Fruit fly (Drosophila melanogaster): ENCODE measurements around the gene Or2a.

Or2a gene

dm6 chrX:2296230-2297044 lies 50.4 kb downstream of the Or2a start (continued):
- TF ChIP-seq CG33557 (GFP tag; optimal IDR thresholded peaks at IDR 0.05) (peak; percentile 91), NFAT (GFP tag; IDR thresholded peaks at IDR 0.05) (peak; percentile 55; the same call in 1 of the 2 replicates), C15 (GFP tag; IDR thresholded peaks at IDR 0.05) (peak; percentile 54; the same call in 1 of the 3 replicates), unpg (GFP tag; optimal IDR thresholded peaks at IDR 0.05) (peak; percentile 87), MBD-R2 (GFP tag; IDR thresholded peaks at IDR 0.05) (0 out of 2 replicates have a peak, but pooled peaks have one; percentile 43), tin (GFP tag; optimal IDR thresholded peaks at IDR 0.05) (peak; percentile 89), Sin3A (optimal IDR thresholded peaks at IDR 0.05) (no peak), Med (GFP tag) (peak; percentile 98), dimm (GFP tag; IDR thresholded peaks at IDR 0.05) (peak; percentile 47; the same call in 1 of the 2 replicates), CG16813 (GFP tag; IDR thresholded peaks at IDR 0.05; ENCODE audit: partially characterized antibody) (no peak), CG15479 (GFP tag; optimal IDR thresholded peaks at IDR 0.05) (no peak), dati (GFP tag; IDR thresholded peaks at IDR 0.05) (no peak), kni (GFP tag; optimal IDR thresholded peaks at IDR 0.05) (peak; percentile 83), H2.0 (GFP tag; IDR thresholded peaks at IDR 0.05) (peak; percentile 77), hkb (optimal IDR thresholded peaks at IDR 0.05) (no peak), hkb (GFP tag; IDR thresholded peaks at IDR 0.05) (peak; percentile 87), CG7928 (GFP tag; optimal IDR thresholded peaks at IDR 0.05) (peak; percentile 66), Oli (tag; optimal IDR thresholded peaks at IDR 0.05) (peak; percentile 97), pan (optimal IDR thresholded peaks at IDR 0.05) (no peak), pan (GFP tag; optimal IDR thresholded peaks at IDR 0.05 in 1 of 2, IDR thresholded peaks at IDR 0.05 in 1 of 2) (peak in 1 of 2 experiments; percentile 64), CG12155 (GFP tag; optimal IDR thresholded peaks at IDR 0.05) (peak; percentile 91), Asciz (GFP tag; optimal IDR thresholded peaks at IDR 0.05) (peak; percentile 85), tap (tag; optimal IDR thresholded peaks at IDR 0.05) (peak; percentile 79), ranshi (GFP tag; IDR thresholded peaks at IDR 0.05) (peak; percentile 70; the same call in 1 of the 2 replicates), CG14441 (GFP tag; IDR thresholded peaks at IDR 0.05) (peak; percentile 77), CG14965 (GFP tag; optimal IDR thresholded peaks at IDR 0.05; ENCODE audit: borderline replicate concordance) (peak; percentile 72), amos (GFP tag; IDR thresholded peaks at IDR 0.05; ENCODE audit: partially characterized antibody) (peak; percentile 16; the same call in 1 of the 2 replicates), twi (tag; optimal IDR thresholded peaks at IDR 0.05) (peak; percentile 88), CG4820 (GFP tag; optimal IDR thresholded peaks at IDR 0.05) (peak; percentile 92), cwo (GFP tag; optimal IDR thresholded peaks at IDR 0.05) (peak; percentile 90), NC2α (GFP tag; optimal IDR thresholded peaks at IDR 0.05) (peak; percentile 89), CG16779 (GFP tag; IDR thresholded peaks at IDR 0.05) (no peak), CG7963 (GFP tag; IDR thresholded peaks at IDR 0.05; ENCODE audit: partially characterized antibody) (no peak), CG11085 (GFP tag; IDR thresholded peaks at IDR 0.05) (peak; percentile 72), nerfin-2 (GFP tag; IDR thresholded peaks at IDR 0.05; ENCODE audit: partially characterized antibody) (no peak; the same call in 1 of the 2 replicates), pros (GFP tag; optimal IDR thresholded peaks at IDR 0.05) (peak; percentile 54), CG15696 (tag; optimal IDR thresholded peaks at IDR 0.05) (peak; percentile 89), CG3163 (GFP tag; optimal IDR thresholded peaks at IDR 0.05) (peak; percentile 91), eve (GFP tag; optimal IDR thresholded peaks at IDR 0.05) (peak; percentile 33 to 99), slou (GFP tag; optimal IDR thresholded peaks at IDR 0.05) (peak; percentile 77), CG3407 (GFP tag; optimal IDR thresholded peaks at IDR 0.05) (peak; percentile 86), CG10543 (GFP tag; optimal IDR thresholded peaks at IDR 0.05) (peak; percentile 92), CG13296 (GFP tag; optimal IDR thresholded peaks at IDR 0.05) (peak; percentile 89), cato (GFP tag; optimal IDR thresholded peaks at IDR 0.05; ENCODE audit: borderline replicate concordance) (peak; percentile 91), CG3281 (GFP tag; optimal IDR thresholded peaks at IDR 0.05) (peak; percentile 93), Dll (GFP tag; IDR thresholded peaks at IDR 0.05; ENCODE audit: partially characterized antibody) (no peak), tll (GFP tag; optimal IDR thresholded peaks at IDR 0.05) (peak; percentile 71 to 75), stwl (tag; optimal IDR thresholded peaks at IDR 0.05) (peak; percentile 3)
